Worm (Caenorhabditis elegans) whole organism, L4 larva: Measurements from ENCODE around the gene wrt-5.

ENCODE experiments used
- F10B5.3 ChIP-seq: sonication (generic microtip); optimal IDR thresholded peaks from 2 replicates; lab custom pipeline; 2016; ENCODE audit warnings: mild to moderate bottlenecking, missing genetic modification characterization, missing compliant biosample characterization
- F37D6.2 ChIP-seq: sonication (generic microtip); optimal IDR thresholded peaks from 2 replicates; lab custom pipeline; 2016; ENCODE audit warnings: mild to moderate bottlenecking, missing genetic modification characterization, missing compliant biosample characterization
- F49E8.2 ChIP-seq: sonication (generic microtip); optimal IDR thresholded peaks from 2 replicates; lab custom pipeline; 2016; ENCODE audit warnings: missing compliant biosample characterization, mild to moderate bottlenecking, missing genetic modification characterization, borderline replicate concordance
- Y48G9A.11 ChIP-seq: fragments of 200-800 bp; sonication (Bioruptor generic); IDR thresholded peaks from 2 replicates; pipeline ENCODE4 v1.3.6; 2022; ENCODE audit warnings: missing genetic modification reagents, missing genetic modification characterization, missing compliant biosample characterization
- Y5F2A.4 ChIP-seq: fragments of 200-800 bp; sonication (Bioruptor generic); optimal IDR thresholded peaks from 2 replicates; lab custom pipeline; 2018; ENCODE audit warnings: mild to moderate bottlenecking, missing genetic modification characterization, missing compliant biosample characterization
- aha-1 ChIP-seq: fragments of 150-350 bp; peaks from one replicate; lab custom pipeline; 2014; ENCODE audit warnings: missing biosample characterization, missing genetic modification characterization
- ama-1 ChIP-seq: fragments of 150-350 bp; optimal IDR thresholded peaks from 2 replicates; lab custom pipeline; 2014; ENCODE audit warnings: inconsistent platforms, mixed read lengths
- arid-1 ChIP-seq: fragments of 200-800 bp; sonication (Bioruptor generic); conservative IDR thresholded peaks from 2 replicates; pipeline ENCODE4 v1.3.6; 2022; ENCODE audit warnings: missing genetic modification reagents, missing genetic modification characterization, missing compliant biosample characterization
- attf-4 ChIP-seq: sonication (generic microtip); optimal IDR thresholded peaks from 3 replicates; lab custom pipeline; 2017; ENCODE audit warnings: missing biosample characterization, missing genetic modification characterization
- ceh-28 ChIP-seq: fragments of 150-350 bp; optimal IDR thresholded peaks from 2 replicates; lab custom pipeline; 2014; ENCODE audit warnings: missing biosample characterization, missing genetic modification reagents, missing genetic modification characterization
- ceh-32 ChIP-seq: sonication (generic microtip); optimal IDR thresholded peaks from 2 replicates; lab custom pipeline; 2016; ENCODE audit warnings: mild to moderate bottlenecking, missing genetic modification characterization, missing compliant biosample characterization; ENCODE audit not compliant: poor library complexity
- ces-1 ChIP-seq: fragments of 150-350 bp; sonication (generic microtip); optimal IDR thresholded peaks from 4 replicates; lab custom pipeline; 2014; ENCODE audit warnings: missing biosample characterization, missing genetic modification reagents, missing genetic modification characterization
- daf-16 ChIP-seq, 3 experiments: sonication (generic microtip); optimal IDR thresholded peaks; 2 replicates each; lab custom pipeline; 2016 to 2017; ENCODE audit warnings: missing genetic modification characterization in 3 of 3, missing genetic modification reagents in 3 of 3, mild to moderate bottlenecking in 2 of 3, missing compliant biosample characterization in 2 of 3, missing biosample characterization in 1 of 3, moderate library complexity in 1 of 3
- dmd-6 ChIP-seq: fragments of 200-800 bp; sonication (Bioruptor generic); IDR thresholded peaks from 2 replicates; pipeline ENCODE4 v1.3.6; 2022; ENCODE audit warnings: missing genetic modification reagents, missing genetic modification characterization, missing compliant biosample characterization
- dve-1 ChIP-seq: sonication (generic microtip); optimal IDR thresholded peaks from 2 replicates; lab custom pipeline; 2017; ENCODE audit warnings: antibody characterized with exemption, mild to moderate bottlenecking, missing genetic modification characterization, missing compliant biosample characterization; ENCODE audit not compliant: insufficient read depth
- egl-27 ChIP-seq: sonication (generic microtip); optimal IDR thresholded peaks from 3 replicates; lab custom pipeline; 2017; ENCODE audit warnings: missing biosample characterization, missing genetic modification reagents, missing genetic modification characterization
- fkh-10 ChIP-seq: fragments of 150-350 bp; optimal IDR thresholded peaks from 2 replicates; lab custom pipeline; 2014; ENCODE audit warnings: missing biosample characterization, missing genetic modification reagents, missing genetic modification characterization
- hif-1 ChIP-seq, 2 experiments: sonication (generic microtip); optimal IDR thresholded peaks; 2 replicates each; lab custom pipeline; 2016 to 2017; ENCODE audit warnings: missing compliant biosample characterization in 2 of 2, missing genetic modification characterization in 2 of 2, missing genetic modification reagents in 2 of 2, missing genotype in 2 of 2, mild to moderate bottlenecking in 1 of 2
- hlh-11 ChIP-seq: fragments of 200-800 bp; sonication (Bioruptor generic); optimal IDR thresholded peaks from 2 replicates; lab custom pipeline; 2018; ENCODE audit warnings: mild to moderate bottlenecking, missing genetic modification characterization, missing compliant biosample characterization
- hmg-1.1 ChIP-seq: fragments of 200-800 bp; sonication (Bioruptor generic); IDR thresholded peaks from 2 replicates; pipeline ENCODE4 v1.3.6; 2022; ENCODE audit warnings: missing genetic modification reagents, missing genetic modification characterization, missing compliant biosample characterization
- jun-1 ChIP-seq: fragments of 150-350 bp; optimal IDR thresholded peaks from 2 replicates; lab custom pipeline; 2014; ENCODE audit warnings: missing biosample characterization, missing genetic modification reagents, missing genetic modification characterization
- lim-7 ChIP-seq: fragments of 200-800 bp; sonication (Bioruptor generic); IDR thresholded peaks from 2 replicates; pipeline ENCODE4 v1.3.6; 2022; ENCODE audit warnings: missing genetic modification characterization, missing compliant biosample characterization
- lin-29 ChIP-seq: fragments of 200-800 bp; sonication (Bioruptor generic); IDR thresholded peaks from 2 replicates; pipeline ENCODE4 v1.3.6; 2022; ENCODE audit warnings: missing genetic modification reagents, missing genetic modification characterization, missing compliant biosample characterization
- lin-38 ChIP-seq: fragments of 200-800 bp; sonication (Bioruptor generic); IDR thresholded peaks from 2 replicates; pipeline ENCODE4 v1.3.6; 2022; ENCODE audit warnings: missing genetic modification reagents, missing genetic modification characterization, missing compliant biosample characterization
- mes-2 ChIP-seq: sonication (generic microtip); optimal IDR thresholded peaks from 2 replicates; lab custom pipeline; 2016; ENCODE audit warnings: missing genotype, mild to moderate bottlenecking, missing genetic modification characterization, missing compliant biosample characterization; ENCODE audit not compliant: poor library complexity, severe bottlenecking
- mxl-3 ChIP-seq: fragments of 200-800 bp; sonication (Bioruptor generic); optimal IDR thresholded peaks from 2 replicates; lab custom pipeline; 2018; ENCODE audit warnings: mild to moderate bottlenecking, missing genetic modification characterization, missing compliant biosample characterization
- nhr-10 ChIP-seq: fragments of 150-350 bp; optimal IDR thresholded peaks from 2 replicates; lab custom pipeline; 2014; ENCODE audit warnings: missing biosample characterization, missing genetic modification characterization
- nhr-102 ChIP-seq: sonication (generic microtip); optimal IDR thresholded peaks from 2 replicates; lab custom pipeline; 2016; ENCODE audit warnings: mild to moderate bottlenecking, missing genetic modification characterization, moderate library complexity, missing compliant biosample characterization
- nhr-111 ChIP-seq: fragments of 200-800 bp; sonication (Bioruptor generic); optimal IDR thresholded peaks from 2 replicates; lab custom pipeline; 2018; ENCODE audit warnings: mild to moderate bottlenecking, missing genetic modification characterization, missing compliant biosample characterization
- nhr-237 ChIP-seq: sonication (generic microtip); optimal IDR thresholded peaks from 2 replicates; lab custom pipeline; 2017; ENCODE audit warnings: missing biosample characterization, missing genetic modification characterization
- nhr-25 ChIP-seq: sonication (generic microtip); optimal IDR thresholded peaks from 2 replicates; lab custom pipeline; 2017; ENCODE audit warnings: missing genetic modification characterization, mild to moderate bottlenecking, missing compliant biosample characterization, antibody characterized with exemption, moderate library complexity, borderline replicate concordance; ENCODE audit not compliant: insufficient read depth
- nhr-28 ChIP-seq: fragments of 150-350 bp; optimal IDR thresholded peaks from 2 replicates; lab custom pipeline; 2014; ENCODE audit warnings: missing biosample characterization, missing genetic modification characterization
- nhr-77 ChIP-seq: fragments of 150-350 bp; optimal IDR thresholded peaks from 2 replicates; lab custom pipeline; 2014; ENCODE audit warnings: missing biosample characterization, missing genetic modification characterization
- pha-4 ChIP-seq, 2 experiments: fragments of 150-350 bp in 1 of 2; fragments of 200-800 bp in 1 of 2; sonication (Bioruptor generic) in 1 of 2; IDR thresholded peaks in 1 of 2; optimal IDR thresholded peaks in 1 of 2; 2 replicates each; pipeline versions ENCODE4 v1.3.6 to Lab custom; 2014 to 2022; ENCODE audit warnings: missing genetic modification characterization in 2 of 2, missing genetic modification reagents in 2 of 2, missing biosample characterization in 1 of 2, missing compliant biosample characterization in 1 of 2
- php-3 ChIP-seq: fragments of 200-800 bp; sonication (Bioruptor generic); IDR thresholded peaks from 2 replicates; pipeline ENCODE4 v1.3.6; 2022; ENCODE audit warnings: missing genetic modification reagents, missing genetic modification characterization, missing compliant biosample characterization
- sdz-12 ChIP-seq: fragments of 200-800 bp; sonication (Bioruptor generic); optimal IDR thresholded peaks from 2 replicates; lab custom pipeline; 2018; ENCODE audit warnings: mild to moderate bottlenecking, missing genetic modification characterization, missing compliant biosample characterization
- set-16 ChIP-seq: fragments of 200-800 bp; sonication (Bioruptor generic); IDR thresholded peaks from 2 replicates; pipeline ENCODE4 v1.3.6; 2022; ENCODE audit warnings: missing genetic modification reagents, missing genetic modification characterization, missing compliant biosample characterization
- tag-97 ChIP-seq: fragments of 200-800 bp; sonication (Bioruptor generic); IDR thresholded peaks from 2 replicates; pipeline ENCODE4 v1.3.6; 2022; ENCODE audit warnings: missing genetic modification characterization, missing compliant biosample characterization
- tra-1 ChIP-seq: fragments of 200-800 bp; sonication (Bioruptor generic); IDR thresholded peaks from 2 replicates; pipeline ENCODE4 v1.3.6; 2022; ENCODE audit warnings: missing genetic modification reagents, missing genetic modification characterization, missing compliant biosample characterization
- unc-62 ChIP-seq, 3 experiments: fragments of 150-350 bp in 1 of 3; sonication (generic microtip); optimal IDR thresholded peaks in 2 of 3; peaks in 1 of 3; 1 replicate in 1 of 3; 2 replicates in 2 of 3; lab custom pipeline; 2014 to 2017; ENCODE audit warnings: missing biosample characterization in 3 of 3, missing genetic modification characterization in 3 of 3, missing genetic modification reagents in 3 of 3, missing genotype in 1 of 3
- zag-1 ChIP-seq: fragments of 150-350 bp; optimal IDR thresholded peaks from 2 replicates; lab custom pipeline; 2014; ENCODE audit warnings: missing biosample characterization, missing genetic modification characterization

Gene wrt-5

DNA sequence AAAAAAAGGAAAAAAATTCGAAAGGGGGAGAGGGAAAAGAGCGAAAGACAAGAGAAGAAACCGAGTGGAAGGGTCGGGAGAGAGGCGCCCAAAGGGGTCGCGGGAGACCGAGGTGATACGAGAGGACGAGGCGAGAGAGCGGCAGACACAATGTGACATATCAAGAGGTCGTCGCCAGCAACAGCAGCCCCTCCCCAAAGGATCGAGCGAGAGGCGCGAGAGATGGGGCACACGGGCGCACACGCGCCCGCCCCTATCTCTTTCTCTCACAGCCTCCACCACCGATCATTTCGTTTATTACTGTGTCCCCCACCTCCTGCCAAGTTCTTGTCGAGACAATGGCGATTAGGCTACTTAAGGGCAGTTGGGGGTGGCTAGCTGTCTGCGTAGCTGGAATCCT is 23.3 kb downstream of the wrt-5 start (continued):
- peak; percentile 74 for TF ChIP-seq tra-1 (GFP tag; lab: Robert Waterston, UW)
- TF ChIP-seq, all 104 proteins: peak for 46

DNA sequence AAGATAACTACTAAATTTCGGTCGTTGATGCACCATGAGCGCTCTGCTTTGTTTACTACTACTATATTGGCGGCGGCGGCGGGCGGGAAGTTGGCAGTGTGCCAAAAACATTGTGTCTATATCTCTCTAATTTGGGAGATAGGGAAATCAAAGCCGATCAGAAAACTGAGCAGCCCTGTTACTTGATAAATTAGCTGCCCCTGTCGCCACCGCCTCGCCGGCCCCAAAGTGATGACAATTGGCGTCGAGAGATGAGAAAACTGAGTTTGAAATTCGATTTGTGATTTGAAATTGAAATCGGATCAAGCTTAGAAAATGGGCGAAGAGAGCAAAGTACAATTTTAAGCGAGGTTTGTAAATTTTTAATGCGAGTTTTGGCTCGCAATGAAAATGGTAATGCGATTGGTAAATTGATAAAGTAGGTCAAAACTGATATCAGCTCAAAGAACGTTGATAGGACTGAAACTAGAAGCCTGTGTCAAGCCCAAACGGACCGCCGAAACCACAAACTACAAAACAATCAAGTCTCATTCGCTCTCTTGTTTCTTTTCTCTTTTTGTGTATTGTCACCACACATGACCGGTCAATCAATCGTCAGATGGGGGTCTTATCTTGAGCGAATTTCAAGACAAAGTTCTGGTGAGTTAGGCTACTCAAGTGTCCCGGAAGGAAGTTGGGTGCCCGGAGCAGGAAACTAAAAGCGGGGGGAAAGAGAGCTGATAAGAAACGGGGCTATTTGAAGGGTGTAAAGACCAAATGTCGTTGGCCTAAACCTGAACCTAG is 24.1 kb downstream of the wrt-5 start:
- TF ChIP-seq unc-62 (GFP tag; optimal IDR thresholded peaks at IDR 0.05 in 1 of 2; lab: Kevin White, UChicago) (peak in 1 of 2 experiments; percentile 3), unc-62 (tag; optimal IDR thresholded peaks at IDR 0.05; lab: Kevin White, UChicago) (no peak), hlh-11 (tag; lab: Kevin White, UChicago) (peak; percentile 54), dve-1 (tag; lab: Kevin White, UChicago) (peak; percentile 45), fkh-10 (no peak), dmd-6 (peak; percentile 75), nhr-28 (peak; percentile 82), F37D6.2 (tag; lab: Kevin White, UChicago) (no peak), daf-16 (GFP tag; optimal IDR thresholded peaks at IDR 0.05; lab: Kevin White, UChicago) (peak in 1 of 2 experiments; percentile 20), daf-16 (tag; optimal IDR thresholded peaks at IDR 0.05; lab: Kevin White, UChicago) (peak; percentile 57), ceh-28 (tag; lab: Kevin White, UChicago) (no peak), aha-1 (tag; lab: Kevin White, UChicago) (peak; percentile 90), mes-2 (tag; lab: Kevin White, UChicago) (peak; percentile 13)

ce11 chrIV:4025923-4026322 is 25.5 kb downstream of the wrt-5 start:
- TF ChIP-seq nhr-28 (peak; percentile 22), lin-29 (no peak), unc-62 (GFP tag; optimal IDR thresholded peaks at IDR 0.05 in 1 of 2; lab: Kevin White, UChicago) (no peak), unc-62 (tag; optimal IDR thresholded peaks at IDR 0.05; lab: Kevin White, UChicago) (no peak), nhr-237 (tag; lab: Kevin White, UChicago) (no peak), nhr-102 (tag; lab: Kevin White, UChicago) (no peak), tra-1 (GFP tag; lab: Robert Waterston, UW) (0 out of 2 replicates have a peak, but pooled peaks have one; percentile 61), fkh-10 (no peak), nhr-111 (GFP tag; lab: Kevin White, UChicago) (no peak), lim-7 (GFP tag; lab: Robert Waterston, UW) (no peak), nhr-77 (no peak), hmg-1.1 (peak; percentile 54; the same call in 1 of the 2 replicates), dve-1 (tag; lab: Kevin White, UChicago) (peak; percentile 87), sdz-12 (no peak), php-3 (GFP tag; lab: Robert Waterston, UW) (no peak), lin-38 (peak; percentile 22; the same call in 1 of the 2 replicates), jun-1 (tag; lab: Kevin White, UChicago) (peak; percentile 22), mxl-3 (peak; percentile 18), F37D6.2 (tag; lab: Kevin White, UChicago) (peak; percentile 14), attf-4 (tag; lab: Kevin White, UChicago) (no peak), egl-27 (tag; lab: Kevin White, UChicago) (no peak), arid-1 (GFP tag; lab: Robert Waterston, UW) (0 out of 2 replicates have a peak, but pooled peaks have one; percentile 33), ces-1 (GFP tag; lab: Kevin White, UChicago) (no peak), pha-4 (GFP tag; IDR thresholded peaks at IDR 0.05; lab: Robert Waterston, UW) (0 out of 2 replicates have a peak, but pooled peaks have one; percentile 29), pha-4 (tag; optimal IDR thresholded peaks at IDR 0.05; lab: Kevin White, UChicago) (no peak), nhr-25 (tag; lab: Kevin White, UChicago) (no peak), Y5F2A.4 (GFP tag; lab: Kevin White, UChicago) (no peak), F10B5.3 (no peak), tag-97 (GFP tag; lab: Robert Waterston, UW) (no peak), Y48G9A.11 (GFP tag; lab: Robert Waterston, UW) (no peak), hif-1 (tag; optimal IDR thresholded peaks at IDR 0.05; lab: Kevin White, UChicago) (peak; percentile 95 to 100), dmd-6 (peak; percentile 54), F49E8.2 (tag; lab: Kevin White, UChicago) (no peak), nhr-10 (no peak), ceh-32 (tag; lab: Kevin White, UChicago) (no peak), set-16 (GFP tag; lab: Robert Waterston, UW) (peak; percentile 85), zag-1 (tag; lab: Kevin White, UChicago) (no peak), ama-1 (no peak)
